Fruit fly (Drosophila melanogaster) whole organism, prepupa: ENCODE data around the gene CG17681.

Experiments used
- CG10669 ChIP-seq: fragments of 200-800 bp; sonication (Bioruptor generic); optimal IDR thresholded peaks from 3 replicates; lab custom pipeline; 2018; ENCODE audit warnings: missing biosample characterization, mild to moderate bottlenecking, missing genetic modification characterization, moderate library complexity
- CG11294 ChIP-seq: fragments of 200-800 bp; sonication (Bioruptor generic); IDR thresholded peaks from 2 replicates; pipeline ENCODE4 v1.3.6; 2022; ENCODE audit warnings: missing biosample characterization, missing genetic modification characterization
- CG11762 ChIP-seq: fragments of 200-800 bp; sonication (Bioruptor generic); optimal IDR thresholded peaks from 3 replicates; lab custom pipeline; 2016; ENCODE audit warnings: missing biosample characterization, missing genetic modification characterization; ENCODE audit not compliant: insufficient read depth
- CG11902 ChIP-seq: fragments of 200-800 bp; sonication (Bioruptor generic); optimal IDR thresholded peaks from 3 replicates; lab custom pipeline; 2016; ENCODE audit warnings: missing biosample characterization, missing genetic modification characterization
- CG15336 ChIP-seq: fragments of 200-800 bp; sonication (Bioruptor generic); IDR thresholded peaks from 2 replicates; pipeline ENCODE4 v1.3.6; 2022; ENCODE audit warnings: missing biosample characterization, missing genetic modification characterization
- CG1621 ChIP-seq: fragments of 200-800 bp; sonication (Bioruptor generic); optimal IDR thresholded peaks from 3 replicates; lab custom pipeline; 2018; ENCODE audit warnings: missing biosample characterization, mild to moderate bottlenecking, missing genetic modification characterization
- CG3032 ChIP-seq: fragments of 200-800 bp; optimal IDR thresholded peaks from 2 replicates; lab custom pipeline; 2019; ENCODE audit warnings: missing biosample characterization, mild to moderate bottlenecking, missing genetic modification characterization, moderate library complexity
- CG32006 ChIP-seq: fragments of 200-800 bp; sonication (Bioruptor generic); optimal IDR thresholded peaks from 3 replicates; lab custom pipeline; 2017; ENCODE audit warnings: missing biosample characterization, mild to moderate bottlenecking, missing genetic modification characterization
- CG3919 ChIP-seq: fragments of 200-800 bp; sonication (Bioruptor generic); optimal IDR thresholded peaks from 3 replicates; lab custom pipeline; 2016; ENCODE audit warnings: missing biosample characterization, missing genetic modification characterization
- CG4318 ChIP-seq: fragments of 200-800 bp; sonication (Bioruptor generic); optimal IDR thresholded peaks from 3 replicates; lab custom pipeline; 2017; ENCODE audit warnings: missing biosample characterization, mild to moderate bottlenecking, missing genetic modification characterization
- CG6163 ChIP-seq: fragments of 200-800 bp; sonication (Bioruptor generic); IDR thresholded peaks from 3 replicates; pipeline ENCODE4 v1.3.6; 2022; ENCODE audit warnings: missing biosample characterization, missing genetic modification characterization
- CG6276 ChIP-seq: fragments of 200-800 bp; sonication (Bioruptor generic); optimal IDR thresholded peaks from 2 replicates; lab custom pipeline; 2017; ENCODE audit warnings: missing biosample characterization, mild to moderate bottlenecking, missing genetic modification characterization
- CG6792 ChIP-seq: fragments of 200-800 bp; sonication (Bioruptor generic); optimal IDR thresholded peaks from 3 replicates; lab custom pipeline; 2016; ENCODE audit warnings: missing biosample characterization, missing genetic modification characterization
- CG6808 ChIP-seq: fragments of 200-800 bp; sonication (Bioruptor generic); optimal IDR thresholded peaks from 3 replicates; lab custom pipeline; 2017; ENCODE audit warnings: missing biosample characterization, missing genetic modification characterization, mild to moderate bottlenecking, moderate library complexity, missing genetic modification reagents
- CG6854 ChIP-seq: fragments of 200-800 bp; sonication (Bioruptor generic); optimal IDR thresholded peaks from 2 replicates; lab custom pipeline; 2017; ENCODE audit warnings: missing biosample characterization, mild to moderate bottlenecking, missing genetic modification characterization
- CG7368 ChIP-seq: fragments of 200-800 bp; sonication (Bioruptor generic); optimal IDR thresholded peaks from 3 replicates; lab custom pipeline; 2016; ENCODE audit warnings: missing biosample characterization, missing genetic modification characterization
- CG8119 ChIP-seq: fragments of 200-800 bp; sonication (Bioruptor generic); IDR thresholded peaks from 3 replicates; pipeline ENCODE4 v1.3.6; 2022; ENCODE audit warnings: missing biosample characterization, missing genetic modification characterization
- CG8319 ChIP-seq: fragments of 200-800 bp; sonication (Bioruptor generic); optimal IDR thresholded peaks from 3 replicates; lab custom pipeline; 2016; ENCODE audit warnings: missing biosample characterization, missing genetic modification characterization
- CG8632 ChIP-seq: fragments of 200-800 bp; sonication (Bioruptor generic); optimal IDR thresholded peaks from 3 replicates; lab custom pipeline; 2016; ENCODE audit warnings: missing biosample characterization, missing genetic modification characterization
- Eip75B ChIP-seq: fragments of 200-800 bp; sonication (Bioruptor generic); optimal IDR thresholded peaks from 3 replicates; lab custom pipeline; 2016; ENCODE audit warnings: missing biosample characterization, missing genetic modification characterization
- Ets21C ChIP-seq: fragments of 200-800 bp; sonication (Bioruptor generic); optimal IDR thresholded peaks from 3 replicates; lab custom pipeline; 2016; ENCODE audit warnings: missing biosample characterization, missing genetic modification characterization
- Ets96B ChIP-seq: fragments of 200-800 bp; optimal IDR thresholded peaks from 2 replicates; lab custom pipeline; 2019; ENCODE audit warnings: missing biosample characterization, mild to moderate bottlenecking, missing genetic modification characterization, moderate library complexity
- Gug ChIP-seq: fragments of 200-800 bp; sonication (Bioruptor generic); IDR thresholded peaks from 2 replicates; pipeline ENCODE4 v1.3.6; 2022; ENCODE audit warnings: missing biosample characterization, missing genetic modification characterization
- Hr38 ChIP-seq: sonication (Bioruptor generic); optimal IDR thresholded peaks from 2 replicates; lab custom pipeline; 2016; ENCODE audit warnings: missing biosample characterization, missing genetic modification characterization
- Hr4 ChIP-seq: fragments of 200-800 bp; sonication (Bioruptor generic); optimal IDR thresholded peaks from 3 replicates; lab custom pipeline; 2016; ENCODE audit warnings: missing biosample characterization, missing genetic modification characterization
- OdsH ChIP-seq: fragments of 200-800 bp; sonication (Bioruptor generic); optimal IDR thresholded peaks from 3 replicates; lab custom pipeline; 2016; ENCODE audit warnings: missing biosample characterization, missing genetic modification characterization
- Sox102F ChIP-seq: fragments of 200-800 bp; sonication (Bioruptor generic); optimal IDR thresholded peaks from 2 replicates; lab custom pipeline; 2016; ENCODE audit warnings: missing biosample characterization, mild to moderate bottlenecking, missing genetic modification characterization
- Sox14 ChIP-seq: fragments of 200-800 bp; sonication (Bioruptor generic); optimal IDR thresholded peaks from 3 replicates; lab custom pipeline; 2016; ENCODE audit warnings: missing biosample characterization, missing genetic modification characterization
- Sox15 ChIP-seq: fragments of 200-800 bp; sonication (Bioruptor generic); optimal IDR thresholded peaks from 3 replicates; lab custom pipeline; 2016; ENCODE audit warnings: missing biosample characterization, missing genetic modification characterization
- achi ChIP-seq: fragments of 200-800 bp; sonication (Bioruptor generic); optimal IDR thresholded peaks from 3 replicates; lab custom pipeline; 2016; ENCODE audit warnings: missing biosample characterization, missing genetic modification characterization
- acj6 ChIP-seq: fragments of 200-800 bp; sonication (Bioruptor generic); optimal IDR thresholded peaks from 3 replicates; lab custom pipeline; 2016; ENCODE audit warnings: missing biosample characterization, missing genetic modification characterization
- cyc ChIP-seq: fragments of 200-800 bp; sonication (Bioruptor generic); optimal IDR thresholded peaks from 3 replicates; lab custom pipeline; 2016; ENCODE audit warnings: missing biosample characterization, missing genetic modification characterization
- dac ChIP-seq: fragments of 200-800 bp; sonication (Bioruptor generic); optimal IDR thresholded peaks from 2 replicates; lab custom pipeline; 2017; ENCODE audit warnings: missing biosample characterization, mild to moderate bottlenecking, missing genetic modification characterization
- dsx ChIP-seq: fragments of 200-800 bp; optimal IDR thresholded peaks from 3 replicates; lab custom pipeline; 2019; ENCODE audit warnings: missing biosample characterization, mild to moderate bottlenecking, missing genetic modification characterization, moderate library complexity; ENCODE audit not compliant: poor library complexity, severe bottlenecking
- eg ChIP-seq: fragments of 200-800 bp; sonication (Bioruptor generic); IDR thresholded peaks from 3 replicates; pipeline ENCODE4 v1.3.6; 2022; ENCODE audit warnings: missing biosample characterization, missing genetic modification characterization
- esn ChIP-seq: fragments of 200-800 bp; sonication (Bioruptor generic); optimal IDR thresholded peaks from 2 replicates; lab custom pipeline; 2016; ENCODE audit warnings: missing biosample characterization, mild to moderate bottlenecking, missing genetic modification characterization, moderate library complexity
- fd85E ChIP-seq: fragments of 200-800 bp; sonication (Bioruptor generic); optimal IDR thresholded peaks from 3 replicates; lab custom pipeline; 2016; ENCODE audit warnings: missing biosample characterization, missing genetic modification characterization
- lz ChIP-seq: fragments of 200-800 bp; sonication (Bioruptor generic); optimal IDR thresholded peaks from 3 replicates; lab custom pipeline; 2016; ENCODE audit warnings: missing biosample characterization, missing genetic modification characterization
- net ChIP-seq: fragments of 200-800 bp; sonication (Bioruptor generic); optimal IDR thresholded peaks from 3 replicates; lab custom pipeline; 2016; ENCODE audit warnings: missing biosample characterization, missing genetic modification characterization
- salr ChIP-seq, 2 experiments: fragments of 200-800 bp; sonication (Bioruptor generic); optimal IDR thresholded peaks; 3 replicates each; lab custom pipeline; 2016 to 2018; ENCODE audit warnings: missing biosample characterization in 2 of 2, missing genetic modification characterization in 2 of 2, mild to moderate bottlenecking in 1 of 2
- ss ChIP-seq, 2 experiments: fragments of 200-800 bp; sonication (Bioruptor generic); optimal IDR thresholded peaks; 2 replicates in 1 of 2; 3 replicates in 1 of 2; lab custom pipeline; 2017 to 2018; ENCODE audit warnings: mild to moderate bottlenecking in 2 of 2, missing biosample characterization in 2 of 2, missing genetic modification characterization in 2 of 2, moderate library complexity in 1 of 2
- svp ChIP-seq: fragments of 200-800 bp; sonication (Bioruptor generic); peaks from one replicate; lab custom pipeline; 2016; ENCODE audit warnings: missing biosample characterization, missing genetic modification characterization
- topi ChIP-seq: fragments of 200-800 bp; sonication (Bioruptor generic); optimal IDR thresholded peaks from 3 replicates; lab custom pipeline; 2016; ENCODE audit warnings: missing biosample characterization, missing genetic modification characterization
- vri ChIP-seq: fragments of 200-800 bp; sonication (Bioruptor generic); optimal IDR thresholded peaks from 3 replicates; lab custom pipeline; 2016; ENCODE audit warnings: missing biosample characterization, mild to moderate bottlenecking, missing genetic modification characterization

CG17681 gene

DNA sequence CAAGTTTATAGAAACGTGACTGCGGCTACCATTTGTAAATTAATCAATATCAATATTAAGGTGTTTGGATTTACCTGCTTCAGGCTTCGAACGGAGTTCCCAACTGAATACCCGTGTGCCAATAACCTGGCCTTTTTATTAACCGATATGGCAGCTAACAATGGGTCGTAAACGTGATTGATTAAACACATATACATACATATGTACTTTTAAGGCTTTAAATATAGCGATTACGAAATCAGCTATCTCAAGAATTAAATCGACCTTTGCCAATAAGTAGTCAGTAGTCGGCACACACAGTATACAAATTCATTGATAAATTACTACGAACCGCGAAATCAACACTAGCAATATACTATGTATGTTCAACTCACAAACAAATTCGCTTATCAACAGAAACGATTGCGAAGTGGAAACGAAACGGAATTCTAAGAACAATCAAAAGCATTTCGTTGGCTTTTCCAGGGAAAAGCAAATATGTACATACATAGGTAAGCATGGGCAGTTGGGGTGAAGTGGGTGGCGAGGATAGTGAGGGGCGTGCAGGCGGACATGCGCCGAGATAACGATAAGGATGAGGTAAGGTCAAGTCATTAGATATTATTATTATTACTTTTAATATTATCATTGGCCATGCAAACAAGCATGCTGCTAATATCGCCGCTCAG, 4.2 kb upstream of the CG17681 start (continued):
- TF ChIP-seq ss (GFP tag; optimal IDR thresholded peaks at IDR 0.05; lab: Kevin White, UChicago), result no peak
- TF ChIP-seq CG6163, result no peak
- TF ChIP-seq CG6276 (GFP tag; lab: Kevin White, UChicago), result peak; percentile 4
- no peak for TF ChIP-seq lz (GFP tag; lab: Kevin White, UChicago)
- no peak for TF ChIP-seq CG8632 (GFP tag; lab: Kevin White, UChicago)
- TF ChIP-seq Gug (GFP tag; lab: Robert Waterston, UW), result no peak
- TF ChIP-seq CG11902 (GFP tag; lab: Kevin White, UChicago), result no peak
- no peak for TF ChIP-seq CG32006 (GFP tag; lab: Kevin White, UChicago)

DNA sequence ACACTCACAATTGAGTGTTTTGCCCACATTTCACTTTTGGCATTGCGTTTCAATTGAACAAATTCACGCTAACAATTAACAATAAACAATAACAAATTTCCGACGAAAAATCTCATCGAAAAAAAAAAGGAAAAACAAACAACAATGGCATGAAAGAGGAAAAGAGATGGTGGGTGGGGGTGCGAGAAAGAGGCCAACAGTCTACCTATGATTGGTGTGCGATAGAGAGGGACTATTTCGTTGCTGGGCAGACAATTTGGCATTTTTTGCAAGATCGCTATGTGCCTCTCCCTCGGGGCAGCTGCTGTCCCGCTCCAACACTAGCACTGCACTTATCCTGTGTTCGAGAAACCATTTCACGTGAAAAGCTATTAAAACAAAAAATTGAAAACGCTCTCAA, 3.0 kb upstream of the CG17681 start:
- TF ChIP-seq OdsH, result no peak
- TF ChIP-seq salr (GFP tag; optimal IDR thresholded peaks at IDR 0.05; lab: Kevin White, UChicago), result no peak
- no peak for TF ChIP-seq CG1621 (tag; lab: Kevin White, UChicago)
- no peak for TF ChIP-seq Sox102F (GFP tag; lab: Kevin White, UChicago)
- TF ChIP-seq dac (GFP tag; lab: Kevin White, UChicago), result no peak
- TF ChIP-seq ss (GFP tag; optimal IDR thresholded peaks at IDR 0.05; lab: Kevin White, UChicago), result no peak
- no peak for TF ChIP-seq CG8319
- TF ChIP-seq Hr38 (GFP tag; lab: Kevin White, UChicago), result no peak
- no peak for TF ChIP-seq cyc (GFP tag; lab: Kevin White, UChicago)
- TF ChIP-seq CG6276 (GFP tag; lab: Kevin White, UChicago), result no peak
- no peak for TF ChIP-seq esn (GFP tag; lab: Kevin White, UChicago)
- TF ChIP-seq topi (GFP tag; lab: Kevin White, UChicago), result no peak
- no peak for TF ChIP-seq Eip75B
- no peak for TF ChIP-seq CG11902 (GFP tag; lab: Kevin White, UChicago)
- no peak for TF ChIP-seq Hr4
- TF ChIP-seq acj6, result no peak
- TF ChIP-seq CG10669, result no peak
- no peak for TF ChIP-seq Sox14
- TF ChIP-seq achi (GFP tag; lab: Kevin White, UChicago), result no peak
- TF ChIP-seq CG6854 (GFP tag; lab: Kevin White, UChicago), result no peak

DNA sequence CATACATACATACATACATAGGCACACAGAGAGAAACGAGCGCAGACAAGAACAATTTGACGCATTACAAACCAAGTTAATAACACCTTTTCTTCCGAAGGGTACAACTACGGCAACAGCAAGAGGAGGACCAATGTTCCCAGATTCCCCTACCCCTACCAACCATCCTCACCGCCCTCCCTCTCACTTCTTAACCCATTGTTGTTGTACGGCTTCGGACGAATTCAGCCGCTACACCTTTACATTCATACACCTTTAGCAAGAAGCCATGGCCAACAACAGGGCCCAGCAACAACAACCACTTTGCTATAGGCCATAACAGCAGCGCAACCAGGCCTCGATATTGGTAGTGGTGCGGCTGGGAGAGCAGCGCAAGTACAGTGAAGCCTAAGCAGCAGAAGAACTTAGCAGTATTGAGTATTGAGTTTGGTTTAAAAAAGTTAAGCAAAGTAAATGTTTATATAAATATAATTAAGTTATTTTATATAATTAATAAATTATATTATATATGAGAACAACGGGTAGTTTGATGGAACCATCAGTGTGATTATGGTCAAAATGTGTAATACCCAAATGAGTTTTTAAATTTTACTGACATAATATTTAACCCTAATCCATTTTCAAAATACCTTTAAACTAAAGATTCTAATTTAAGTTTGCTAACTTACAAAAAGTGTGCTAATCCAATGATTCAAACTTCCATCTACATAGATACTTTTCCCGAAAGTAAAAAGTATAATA, 2.4 kb upstream of the CG17681 start:
- TF ChIP-seq CG15336, result peak; percentile 51
- TF ChIP-seq Ets96B (tag; lab: Kevin White, UChicago), result no peak
- TF ChIP-seq cyc (GFP tag; lab: Kevin White, UChicago), result peak; percentile 57
- TF ChIP-seq vri, result peak; percentile 5
- no peak for TF ChIP-seq net (GFP tag; lab: Kevin White, UChicago)
- TF ChIP-seq dsx, result peak; percentile 62
- 0 out of 2 replicates have a peak, but pooled peaks have one; percentile 6 for TF ChIP-seq CG11294 (GFP tag; lab: Robert Waterston, UW)
- no peak for TF ChIP-seq fd85E (GFP tag; lab: Kevin White, UChicago)
- peak; percentile 14 for TF ChIP-seq Sox15 (GFP tag; lab: Kevin White, UChicago)
- peak; percentile 28 for TF ChIP-seq Ets21C (GFP tag; lab: Kevin White, UChicago)
- peak; percentile 70 for TF ChIP-seq eg (GFP tag; lab: Robert Waterston, UW)
- peak; percentile 60 for TF ChIP-seq CG7368 (GFP tag; lab: Kevin White, UChicago)
- TF ChIP-seq Gug (GFP tag; lab: Robert Waterston, UW), result peak; percentile 37; the same call in 1 of the 2 replicates
- peak; percentile 60 for TF ChIP-seq CG1621 (tag; lab: Kevin White, UChicago)
- TF ChIP-seq CG6792, result peak; percentile 28
- peak; percentile 38 for TF ChIP-seq topi (GFP tag; lab: Kevin White, UChicago)
- peak; percentile 64 for TF ChIP-seq CG3919 (GFP tag; lab: Kevin White, UChicago)
- peak; percentile 5 for TF ChIP-seq acj6
- no peak for TF ChIP-seq CG11762 (GFP tag; lab: Kevin White, UChicago)
- peak in 1 of 2 experiments; percentile 34 for TF ChIP-seq salr (GFP tag; optimal IDR thresholded peaks at IDR 0.05; lab: Kevin White, UChicago)
- no peak for TF ChIP-seq lz (GFP tag; lab: Kevin White, UChicago)
- peak; percentile 42; the same call in 1 of the 3 replicates for TF ChIP-seq CG8119 (GFP tag; lab: Robert Waterston, UW)
- TF ChIP-seq svp, result peak; percentile 78
- TF ChIP-seq ss (GFP tag; optimal IDR thresholded peaks at IDR 0.05; lab: Kevin White, UChicago), result peak; percentile 8 to 23
- TF ChIP-seq CG3032 (tag; lab: Kevin White, UChicago), result no peak
- no peak for TF ChIP-seq CG6808 (GFP tag; lab: Kevin White, UChicago)
- TF ChIP-seq CG4318, result no peak
- no peak for TF ChIP-seq CG6276 (GFP tag; lab: Kevin White, UChicago)
- TF ChIP-seq CG11902 (GFP tag; lab: Kevin White, UChicago), result peak; percentile 9
